Fruit fly (Drosophila melanogaster): Measurements from ENCODE around the gene S-Lap3.

DNA sequence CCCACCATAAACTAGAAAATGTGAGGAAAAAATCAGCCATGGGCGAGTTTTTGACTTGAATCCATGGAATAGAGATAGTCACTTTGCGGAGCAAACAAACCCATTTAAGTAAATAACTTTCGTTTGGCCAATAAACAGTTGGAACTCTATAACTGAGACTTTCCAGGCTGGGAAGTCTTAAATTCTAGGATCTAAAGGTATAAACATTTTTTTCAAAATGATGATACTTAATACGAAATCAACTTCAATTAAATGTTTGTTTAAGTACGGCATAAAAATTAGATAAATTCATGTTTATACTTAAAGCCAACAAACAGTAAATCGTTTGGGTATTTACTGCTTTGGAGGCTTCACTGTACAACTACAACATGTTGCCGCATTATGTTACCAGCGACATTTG, 25.1 kb upstream of the S-Lap3 start:
- TF ChIP-seq psq (optimal IDR thresholded peaks at IDR 0.05) = no peak
- no peak for TF ChIP-seq insv (optimal IDR thresholded peaks at IDR 0.05)
- TF ChIP-seq Sin3A (optimal IDR thresholded peaks at IDR 0.05) = no peak
- no peak for TF ChIP-seq h (optimal IDR thresholded peaks at IDR 0.05)

All from Kc167 (cell line).